Fruit fly (Drosophila melanogaster): ENCODE measurements around the gene CG4098.

CG4098 gene

dm6 chr3L:16640509-16641068, 31.4 kb upstream of the CG4098 start (continued):
- TF ChIP-seq ewg (GFP tag; optimal IDR thresholded peaks at IDR 0.05): peak; percentile 11
- no peak for TF ChIP-seq Taf1 (GFP tag; IDR thresholded peaks at IDR 0.05)
- TF ChIP-seq sens (GFP tag): peak; percentile 89
- TF ChIP-seq Dfd (GFP tag; optimal IDR thresholded peaks at IDR 0.05): no peak
- TF ChIP-seq usp (GFP tag; optimal IDR thresholded peaks at IDR 0.05): no peak
- TF ChIP-seq CG10267 (tag; optimal IDR thresholded peaks at IDR 0.05): peak; percentile 53
- peak; percentile 76 for TF ChIP-seq fd102C (GFP tag; optimal IDR thresholded peaks at IDR 0.05)
- TF ChIP-seq CG1233 (GFP tag; optimal IDR thresholded peaks at IDR 0.05): peak; percentile 40
- no peak for TF ChIP-seq HLH4C (GFP tag; IDR thresholded peaks at IDR 0.05; ENCODE audit: partially characterized antibody)
- TF ChIP-seq CG3407 (GFP tag; optimal IDR thresholded peaks at IDR 0.05): peak; percentile 72
- peak; percentile 54 for TF ChIP-seq Blimp-1 (GFP tag; optimal IDR thresholded peaks at IDR 0.05)
- TF ChIP-seq Usf (GFP tag; optimal IDR thresholded peaks at IDR 0.05): no peak
- peak; percentile 56 for TF ChIP-seq Spps (tag; optimal IDR thresholded peaks at IDR 0.05)
- no peak for TF ChIP-seq CG12155 (GFP tag; optimal IDR thresholded peaks at IDR 0.05)
- TF ChIP-seq ind (GFP tag; optimal IDR thresholded peaks at IDR 0.05): no peak
- TF ChIP-seq CG3726 (GFP tag; IDR thresholded peaks at IDR 0.05): no peak
- peak; percentile 22 for TF ChIP-seq CG10654 (GFP tag; optimal IDR thresholded peaks at IDR 0.05)
- no peak for TF ChIP-seq CG32767 (GFP tag; IDR thresholded peaks at IDR 0.05)
- TF ChIP-seq pros (GFP tag; optimal IDR thresholded peaks at IDR 0.05): no peak
- TF ChIP-seq kah (GFP tag; optimal IDR thresholded peaks at IDR 0.05): no peak
- TF ChIP-seq pnt (GFP tag; optimal IDR thresholded peaks at IDR 0.05): no peak
- TF ChIP-seq Nf-YC (tag; optimal IDR thresholded peaks at IDR 0.05): no peak
- no peak for TF ChIP-seq jing (GFP tag; optimal IDR thresholded peaks at IDR 0.05)
- TF ChIP-seq CG31441 (GFP tag; IDR thresholded peaks at IDR 0.05): peak; percentile 76
- TF ChIP-seq CG34422 (GFP tag; IDR thresholded peaks at IDR 0.05): no peak
- TF ChIP-seq crol (GFP tag; IDR thresholded peaks at IDR 0.05): peak; percentile 54
- no peak for TF ChIP-seq dan (GFP tag; IDR thresholded peaks at IDR 0.05)
- no peak for TF ChIP-seq CG10147 (GFP tag; optimal IDR thresholded peaks at IDR 0.05)
- peak; percentile 53 for TF ChIP-seq fd64A (GFP tag; optimal IDR thresholded peaks at IDR 0.05)
- TF ChIP-seq CG16815 (GFP tag; optimal IDR thresholded peaks at IDR 0.05): peak; percentile 9
- no peak for TF ChIP-seq zfh2 (GFP tag; optimal IDR thresholded peaks at IDR 0.05)
- no peak for TF ChIP-seq z (GFP tag; IDR thresholded peaks at IDR 0.05)
- TF ChIP-seq zen2 (GFP tag; IDR thresholded peaks at IDR 0.05; ENCODE audit: partially characterized antibody): no peak
- peak; percentile 84 for TF ChIP-seq CG15696 (tag; optimal IDR thresholded peaks at IDR 0.05)
- peak; percentile 28 for TF ChIP-seq Sox102F (GFP tag; optimal IDR thresholded peaks at IDR 0.05)

DNA sequence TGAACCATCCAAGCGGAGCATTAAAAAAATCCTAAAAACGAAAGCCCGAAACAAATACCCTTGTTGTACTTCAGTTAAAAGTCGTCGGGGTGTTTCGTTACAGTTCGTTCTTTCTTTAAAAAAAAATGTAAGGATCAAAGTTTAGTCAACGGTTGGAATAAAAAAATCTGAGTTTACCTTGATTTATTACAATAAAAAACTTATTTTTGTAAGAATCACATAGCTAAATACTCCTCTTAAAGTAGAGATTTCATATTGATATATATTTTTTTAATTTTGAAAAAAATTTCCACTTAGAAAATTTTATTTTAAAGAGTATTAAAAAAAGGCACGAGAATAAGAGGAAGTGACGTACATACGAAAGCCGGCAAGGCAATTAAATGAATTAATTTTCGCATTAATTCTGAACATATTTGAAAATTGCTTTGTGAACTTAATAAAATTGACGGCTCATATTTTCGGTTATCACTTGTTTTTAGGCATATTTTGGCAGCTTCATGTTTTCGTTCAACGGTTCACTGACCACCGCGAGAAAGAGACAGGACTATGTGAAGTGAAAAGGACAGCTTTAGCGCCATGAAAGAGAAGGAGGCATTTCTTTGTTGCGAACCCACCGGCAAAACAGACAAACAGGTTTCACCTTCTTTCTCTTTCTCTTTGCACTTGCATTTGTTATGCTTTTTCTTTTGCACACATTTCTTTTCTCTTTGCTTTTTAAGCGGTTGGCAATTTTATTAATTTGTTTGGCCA, 29.7 kb upstream of the CG4098 start:
- no peak for TF ChIP-seq CG18599 (GFP tag; optimal IDR thresholded peaks at IDR 0.05)
- TF ChIP-seq CG15479 (GFP tag; optimal IDR thresholded peaks at IDR 0.05): peak; percentile 12
- no peak for TF ChIP-seq Ssrp (tag; optimal IDR thresholded peaks at IDR 0.05)
- TF ChIP-seq Hr39 (optimal IDR thresholded peaks at IDR 0.05): no peak
